Fruit fly (Drosophila melanogaster) whole organism: ENCODE measurements around the gene CG43245.

Experiments used
- CG8478 ChIP-seq: fragments of >200 bp; optimal IDR thresholded peaks from 2 replicates; lab custom pipeline; 2018; ENCODE audit warnings: inconsistent platforms
- usp ChIP-seq: fragments of >200 bp; optimal IDR thresholded peaks from 2 replicates; lab custom pipeline; 2017; ENCODE audit warnings: missing biosample characterization, missing genetic modification characterization, mixed read lengths

DNA sequence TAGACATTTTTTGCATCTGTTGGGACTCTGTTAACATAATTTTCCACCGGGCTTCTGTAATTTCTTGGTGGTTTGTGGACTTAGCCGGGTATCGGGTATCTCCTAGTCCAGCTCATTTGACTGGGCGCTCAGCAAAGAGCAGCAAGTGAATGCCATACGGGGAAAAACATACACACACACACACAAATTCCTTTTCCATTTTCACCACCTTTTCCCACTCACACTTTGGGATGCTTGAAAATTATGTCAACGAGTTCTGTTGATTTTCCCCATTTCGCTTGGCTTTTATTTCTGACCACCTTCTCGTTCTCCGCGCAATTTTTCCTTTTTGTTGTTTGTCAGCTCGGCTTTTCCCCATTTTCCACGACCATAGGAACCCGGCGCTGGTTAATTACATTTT lies 40.2 kb downstream of the CG43245 start:
- no peak for TF ChIP-seq CG8478
- TF ChIP-seq usp (GFP tag; lab: Kevin White, UChicago) = no peak
